Fruit fly (Drosophila melanogaster): ENCODE measurements around the gene hoe1.
A peak's percentile ranks its signal among the peaks of the same experiment; 100 is the strongest.

The hoe1 gene

DNA sequence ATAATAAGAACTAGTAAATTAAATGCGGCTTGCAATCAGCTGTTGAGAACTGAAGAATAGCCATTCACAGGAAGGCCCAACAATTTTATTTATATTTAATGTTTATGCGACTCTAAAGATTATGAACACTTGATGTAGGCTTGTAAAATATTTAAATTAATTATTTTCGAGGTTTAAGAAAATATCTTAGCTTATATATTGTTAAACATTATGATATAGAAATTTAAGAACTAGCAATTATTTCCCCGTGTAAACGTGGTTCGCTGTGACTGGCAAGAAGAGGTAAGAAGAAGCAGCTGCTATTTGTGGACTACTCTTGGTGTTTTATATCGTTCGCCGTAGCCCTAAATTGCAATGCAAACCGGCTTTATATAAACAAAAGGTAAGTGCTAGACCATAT is 13.1 kb upstream of the hoe1 start, which contains the start of the genes mRpL24 and betaggt-I:
Gene mRpL24, minus strand, starts transcription at position 62 of the 400 bp plus-strand sequence.
Gene betaggt-I, plus strand, starts transcription at position 280 of the 400 bp plus-strand sequence.
- TF ChIP-seq z (GFP tag; IDR thresholded peaks at IDR 0.05) (peak; percentile 65; the same call in 2 of the 3 replicates), PHDP (tag; optimal IDR thresholded peaks at IDR 0.05) (peak; percentile 98), Adf1 (GFP tag; IDR thresholded peaks at IDR 0.05) (peak; percentile 84), hth (optimal IDR thresholded peaks at IDR 0.05) (no peak), oc (tag; optimal IDR thresholded peaks at IDR 0.05) (peak; percentile 95), CG4854 (GFP tag; optimal IDR thresholded peaks at IDR 0.05) (peak; percentile 87), croc (GFP tag; conservative IDR thresholded peaks at IDR 0.05) (peak; percentile 93), CG13296 (GFP tag; optimal IDR thresholded peaks at IDR 0.05) (peak; percentile 95), p53 (GFP tag; optimal IDR thresholded peaks at IDR 0.05) (no peak), az2 (GFP tag; optimal IDR thresholded peaks at IDR 0.05) (peak; percentile 94), insv (GFP tag; optimal IDR thresholded peaks at IDR 0.05) (peak in 1 of 2 experiments; percentile 73), Atf3 (GFP tag; optimal IDR thresholded peaks at IDR 0.05) (peak; percentile 69), klu (GFP tag; IDR thresholded peaks at IDR 0.05) (peak; percentile 90), Mrtf (GFP tag; IDR thresholded peaks at IDR 0.05) (peak; percentile 91), slou (GFP tag; optimal IDR thresholded peaks at IDR 0.05) (peak; percentile 89), CG31441 (GFP tag; IDR thresholded peaks at IDR 0.05) (peak; percentile 97), wek (GFP tag; optimal IDR thresholded peaks at IDR 0.05) (peak; percentile 74), CG12219 (GFP tag; optimal IDR thresholded peaks at IDR 0.05) (peak; percentile 88), Hmx (GFP tag; optimal IDR thresholded peaks at IDR 0.05) (peak; percentile 80), Hey (tag; optimal IDR thresholded peaks at IDR 0.05) (peak; percentile 70), CG18262 (tag; optimal IDR thresholded peaks at IDR 0.05) (peak; percentile 97), CG6683 (GFP tag; optimal IDR thresholded peaks at IDR 0.05) (peak; percentile 90), Sry-δ (GFP tag; optimal IDR thresholded peaks at IDR 0.05) (peak; percentile 33), ind (GFP tag; optimal IDR thresholded peaks at IDR 0.05) (peak; percentile 94), CG30020 (tag; optimal IDR thresholded peaks at IDR 0.05) (peak; percentile 85), Poxn (GFP tag; IDR thresholded peaks at IDR 0.05) (peak; percentile 86), eve (GFP tag; optimal IDR thresholded peaks at IDR 0.05) (no peak), vfl (GFP tag; optimal IDR thresholded peaks at IDR 0.05) (peak; percentile 94), hbn (GFP tag; IDR thresholded peaks at IDR 0.05; ENCODE audit: partially characterized antibody) (no peak), fd64A (GFP tag; optimal IDR thresholded peaks at IDR 0.05) (peak; percentile 53), CG10267 (tag; optimal IDR thresholded peaks at IDR 0.05) (peak; percentile 92), mam (GFP tag; optimal IDR thresholded peaks at IDR 0.05) (peak; percentile 83), sob (GFP tag; IDR thresholded peaks at IDR 0.05) (peak; percentile 97), corto (GFP tag; optimal IDR thresholded peaks at IDR 0.05) (peak; percentile 89), jigr1 (GFP tag; IDR thresholded peaks at IDR 0.05) (peak; percentile 67; the same call in 2 of the 3 replicates), CG8281 (tag; optimal IDR thresholded peaks at IDR 0.05) (peak; percentile 87), CG6854 (GFP tag; optimal IDR thresholded peaks at IDR 0.05) (peak; percentile 81), her (GFP tag; optimal IDR thresholded peaks at IDR 0.05) (peak; percentile 40), CG13624 (GFP tag; optimal IDR thresholded peaks at IDR 0.05) (peak; percentile 64), CG7839 (tag; optimal IDR thresholded peaks at IDR 0.05) (peak; percentile 97), gem (tag; optimal IDR thresholded peaks at IDR 0.05) (peak; percentile 99), D19B (GFP tag; optimal IDR thresholded peaks at IDR 0.05) (peak; percentile 88), zfh1 (GFP tag; IDR thresholded peaks at IDR 0.05) (peak; percentile 98), zfh2 (GFP tag; optimal IDR thresholded peaks at IDR 0.05) (peak; percentile 87), Ada2b (GFP tag; IDR thresholded peaks at IDR 0.05) (peak; percentile 96), CG18619 (GFP tag; optimal IDR thresholded peaks at IDR 0.05) (peak; percentile 93), ash1 (GFP tag; optimal IDR thresholded peaks at IDR 0.05) (peak; percentile 25), CG11085 (GFP tag; IDR thresholded peaks at IDR 0.05) (peak; percentile 96), maf-S (GFP tag; optimal IDR thresholded peaks at IDR 0.05) (peak; percentile 80), C15 (GFP tag; IDR thresholded peaks at IDR 0.05) (peak; percentile 70; the same call in 1 of the 3 replicates), Mes4 (GFP tag; optimal IDR thresholded peaks at IDR 0.05) (peak; percentile 38), hb (GFP tag; IDR thresholded peaks at IDR 0.05; ENCODE audit: partially characterized antibody) (no peak)

Data from whole organism, embryonic.